Fruit fly (Drosophila melanogaster) whole organism, wandering third instar larva: Measurements from ENCODE around the gene CG44040.

Experiments
- Abd-B ChIP-seq: fragments of >200 bp; optimal IDR thresholded peaks from 2 replicates; lab custom pipeline; 2017; ENCODE audit warnings: missing biosample characterization, missing genetic modification characterization
- CG32264 ChIP-seq: fragments of 200-800 bp; sonication (Bioruptor generic); optimal IDR thresholded peaks from 2 replicates; lab custom pipeline; 2016; ENCODE audit warnings: missing biosample characterization, missing genetic modification characterization
- CG9705 ChIP-seq: fragments of 200-800 bp; sonication (Bioruptor generic); optimal IDR thresholded peaks from 2 replicates; lab custom pipeline; 2018; ENCODE audit warnings: missing biosample characterization, mild to moderate bottlenecking, missing genetic modification characterization
- CrebA ChIP-seq: fragments of 200-800 bp; sonication (Bioruptor generic); optimal IDR thresholded peaks from 2 replicates; lab custom pipeline; 2016; ENCODE audit warnings: missing biosample characterization, mild to moderate bottlenecking, missing genetic modification characterization, borderline replicate concordance
- Dfd ChIP-seq: fragments of >200 bp; optimal IDR thresholded peaks from 2 replicates; lab custom pipeline; 2017; ENCODE audit warnings: missing biosample characterization, missing genetic modification characterization
- Dif ChIP-seq: fragments of 200-275, 200-300 bp; sonication (Bioruptor generic); optimal IDR thresholded peaks from 2 replicates; lab custom pipeline; 2018; ENCODE audit warnings: missing biosample characterization, missing genetic modification characterization; ENCODE audit not compliant: partially characterized antibody
- GATAd ChIP-seq: sonication (Bioruptor generic); optimal IDR thresholded peaks from 2 replicates; lab custom pipeline; 2016; ENCODE audit warnings: missing biosample characterization, missing genetic modification characterization
- Hnf4 ChIP-seq: fragments of 200-800 bp; sonication (Bioruptor generic); optimal IDR thresholded peaks from 2 replicates; lab custom pipeline; 2016; ENCODE audit warnings: missing biosample characterization, mild to moderate bottlenecking, missing genetic modification characterization
- Hr78 ChIP-seq: fragments of >200 bp; optimal IDR thresholded peaks from 2 replicates; lab custom pipeline; 2017; ENCODE audit warnings: missing biosample characterization, missing genetic modification characterization
- Hr83 ChIP-seq: fragments of 200-300 bp; sonication (Bioruptor generic); optimal IDR thresholded peaks from 2 replicates; lab custom pipeline; 2016; ENCODE audit warnings: missing biosample characterization, mild to moderate bottlenecking, missing genetic modification characterization, moderate library complexity; ENCODE audit not compliant: poor library complexity, severe bottlenecking
- Jra ChIP-seq: sonication (Bioruptor generic); optimal IDR thresholded peaks from 2 replicates; lab custom pipeline; 2016; ENCODE audit warnings: missing biosample characterization, missing genetic modification characterization
- N ChIP-seq: fragments of >200 bp; optimal IDR thresholded peaks from 2 replicates; lab custom pipeline; 2018; ENCODE audit warnings: missing biosample characterization, missing external identifiers, missing genetic modification characterization
- OdsH ChIP-seq: fragments of 200-800 bp; sonication (Bioruptor generic); optimal IDR thresholded peaks from 2 replicates; lab custom pipeline; 2016; ENCODE audit warnings: missing biosample characterization, mild to moderate bottlenecking, missing genetic modification characterization
- Sp1 ChIP-seq: fragments of 200-800 bp; sonication (Bioruptor generic); optimal IDR thresholded peaks from 3 replicates; lab custom pipeline; 2019; ENCODE audit warnings: missing biosample characterization, mild to moderate bottlenecking, missing genetic modification characterization, moderate library complexity
- Vsx2 ChIP-seq: fragments of 200-300, 225-300 bp; sonication (Bioruptor generic); optimal IDR thresholded peaks from 2 replicates; lab custom pipeline; 2018; ENCODE audit warnings: missing biosample characterization, missing genetic modification characterization; ENCODE audit not compliant: partially characterized antibody
- br ChIP-seq: fragments of 200-800 bp; sonication (Bioruptor generic); optimal IDR thresholded peaks from 2 replicates; lab custom pipeline; 2016; ENCODE audit warnings: missing biosample characterization, missing genetic modification characterization
- brk ChIP-seq: fragments of 200-800 bp; sonication (Bioruptor generic); optimal IDR thresholded peaks from 2 replicates; lab custom pipeline; 2016; ENCODE audit warnings: missing biosample characterization, mild to moderate bottlenecking, missing genetic modification characterization
- dl ChIP-seq, 2 experiments: fragments of 175-275, 200-275 bp in 1 of 2; fragments of 200-275 bp in 1 of 2; sonication (Bioruptor generic); optimal IDR thresholded peaks; lab custom pipeline; 2018; ENCODE audit warnings: mild to moderate bottlenecking in 2 of 2, missing biosample characterization in 2 of 2, missing genetic modification characterization in 2 of 2, moderate library complexity in 2 of 2; ENCODE audit not compliant: partially characterized antibody in 2 of 2, insufficient read depth in 1 of 2
- dmrt93B ChIP-seq: fragments of 200-800 bp; sonication (Bioruptor generic); optimal IDR thresholded peaks from 2 replicates; lab custom pipeline; 2018; ENCODE audit warnings: missing biosample characterization, mild to moderate bottlenecking, missing genetic modification characterization
- dsf ChIP-seq: sonication (Bioruptor generic); optimal IDR thresholded peaks from 2 replicates; lab custom pipeline; 2016; ENCODE audit warnings: missing biosample characterization, missing genetic modification characterization, borderline replicate concordance
- foxo ChIP-seq, 2 experiments: fragments of 200-800 bp; sonication (Bioruptor generic); optimal IDR thresholded peaks; 2 replicates in 1 of 2; 3 replicates in 1 of 2; lab custom pipeline; 2016 to 2017; ENCODE audit warnings: missing biosample characterization in 2 of 2, missing genetic modification characterization in 2 of 2
- h ChIP-seq: fragments of 200-800 bp; sonication (Bioruptor generic); optimal IDR thresholded peaks from 3 replicates; lab custom pipeline; 2016; ENCODE audit warnings: missing biosample characterization, mild to moderate bottlenecking, missing genetic modification characterization
- lola ChIP-seq: fragments of >200 bp; optimal IDR thresholded peaks from 2 replicates; lab custom pipeline; 2017; ENCODE audit warnings: missing biosample characterization, missing genetic modification characterization
- pan ChIP-seq: fragments of >200 bp; optimal IDR thresholded peaks from 2 replicates; lab custom pipeline; 2017
- psq ChIP-seq: fragments of 200-800 bp; sonication (Bioruptor generic); optimal IDR thresholded peaks from 3 replicates; lab custom pipeline; 2017; ENCODE audit warnings: missing biosample characterization, mild to moderate bottlenecking, missing genetic modification characterization, moderate library complexity
- rgr ChIP-seq: fragments of 200-800 bp; sonication (Bioruptor generic); optimal IDR thresholded peaks from 3 replicates; lab custom pipeline; 2016; ENCODE audit warnings: missing biosample characterization, mild to moderate bottlenecking, missing genetic modification characterization
- sage ChIP-seq: fragments of 200-800 bp; sonication (Bioruptor generic); optimal IDR thresholded peaks from 2 replicates; lab custom pipeline; 2016; ENCODE audit warnings: missing biosample characterization, mild to moderate bottlenecking, missing genetic modification characterization
- sv ChIP-seq: fragments of 200-800 bp; sonication (Bioruptor generic); optimal IDR thresholded peaks from 3 replicates; lab custom pipeline; 2016; ENCODE audit warnings: missing biosample characterization, missing genetic modification characterization
- tai ChIP-seq: sonication (Bioruptor generic); optimal IDR thresholded peaks from 2 replicates; lab custom pipeline; 2016; ENCODE audit warnings: missing biosample characterization, missing genetic modification characterization

The CG44040 gene

dm6 chr3R:15289828-15290641 is 30.1 kb upstream of the CG44040 start:
- TF ChIP-seq sv (GFP tag; lab: Kevin White, UChicago) (no peak), Hr78 (GFP tag; lab: Kevin White, UChicago) (no peak), dsf (GFP tag; lab: Kevin White, UChicago) (no peak), brk (GFP tag; lab: Kevin White, UChicago) (no peak), Jra (GFP tag; lab: Kevin White, UChicago) (no peak), CrebA (GFP tag; lab: Kevin White, UChicago) (no peak), Hr83 (GFP tag; lab: Kevin White, UChicago) (no peak), CG32264 (GFP tag; lab: Kevin White, UChicago) (no peak), sage (GFP tag; lab: Kevin White, UChicago) (no peak), psq (GFP tag; lab: Kevin White, UChicago) (no peak), Hnf4 (no peak), rgr (GFP tag; lab: Kevin White, UChicago) (no peak)

- TF ChIP-seq dl (GFP tag; optimal IDR thresholded peaks at IDR 0.05; lab: Kevin White, UChicago; ENCODE audit: insufficient read depth in 1 of 2, partially characterized antibody in 2 of 2), result peak in 1 of 2 experiments; percentile 7
- peak in 1 of 2 experiments; percentile 23 for TF ChIP-seq foxo (GFP tag; optimal IDR thresholded peaks at IDR 0.05; lab: Kevin White, UChicago)
- TF ChIP-seq pan (lab: Kevin White, UChicago), result no peak
- TF ChIP-seq Hr78 (GFP tag; lab: Kevin White, UChicago), result no peak
- peak; percentile 78 for TF ChIP-seq Hr83 (GFP tag; lab: Kevin White, UChicago)
- TF ChIP-seq N (GFP tag; lab: Kevin White, UChicago), result peak; percentile 45
- peak; percentile 19 for TF ChIP-seq OdsH (GFP tag; lab: Kevin White, UChicago)
- peak; percentile 55 for TF ChIP-seq Jra (GFP tag; lab: Kevin White, UChicago)
- TF ChIP-seq Dif (GFP tag; lab: Kevin White, UChicago), result peak; percentile 68
- TF ChIP-seq dmrt93B (GFP tag; lab: Kevin White, UChicago), result no peak
- peak; percentile 68 for TF ChIP-seq h (GFP tag; lab: Kevin White, UChicago)
- TF ChIP-seq sv (GFP tag; lab: Kevin White, UChicago), result no peak
- peak; percentile 46 for TF ChIP-seq br (GFP tag; lab: Kevin White, UChicago)
- TF ChIP-seq Vsx2 (GFP tag; lab: Kevin White, UChicago), result peak; percentile 21
- TF ChIP-seq Dfd, result no peak
Measured at dm6 chr3R:15290642-15291118, 29.5 kb upstream of the CG44040 start, which contains the start of gene CG45218. CG45218 (minus strand) TSS chr3R:15290799.

DNA sequence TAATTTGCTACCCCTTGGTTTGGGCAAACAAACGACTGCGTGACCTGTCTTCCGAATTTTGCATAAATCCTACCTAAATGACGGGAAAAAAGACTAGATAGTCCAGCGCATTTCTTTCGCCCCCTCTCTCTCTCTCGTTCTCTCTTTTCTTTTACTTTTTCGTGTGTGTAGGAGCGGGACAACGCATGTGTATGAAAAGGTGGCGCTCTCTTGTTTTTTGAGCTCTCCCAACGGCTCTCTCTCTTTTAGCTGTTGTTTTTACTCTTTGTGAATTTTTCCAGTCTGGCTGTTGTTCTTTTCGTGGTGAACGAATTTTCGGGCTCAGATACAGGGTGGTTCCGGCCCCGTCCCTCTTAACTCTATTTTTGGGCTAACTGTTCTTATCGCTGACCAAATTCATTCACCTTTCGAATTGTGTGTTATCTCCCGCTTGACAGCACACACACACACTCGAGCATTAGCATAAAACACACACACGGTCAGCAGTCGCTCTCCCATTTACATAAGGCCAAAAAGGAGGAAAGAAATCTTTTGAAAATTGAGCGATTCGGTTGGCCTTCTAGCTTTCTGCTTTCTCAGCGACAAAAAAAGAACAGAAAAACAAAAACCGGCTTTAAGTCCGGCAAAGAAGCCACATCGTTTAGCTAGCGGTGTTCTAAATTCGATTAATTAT is 28.5 kb upstream of the CG44040 start:
- peak; percentile 90 for TF ChIP-seq Dif (GFP tag; lab: Kevin White, UChicago)
- peak; percentile 8 for TF ChIP-seq rgr (GFP tag; lab: Kevin White, UChicago)
- no peak for TF ChIP-seq Abd-B
- peak; percentile 70 for TF ChIP-seq Vsx2 (GFP tag; lab: Kevin White, UChicago)
- TF ChIP-seq lola (GFP tag; lab: Kevin White, UChicago), result no peak
- TF ChIP-seq OdsH (GFP tag; lab: Kevin White, UChicago), result peak; percentile 32
- peak; percentile 24 for TF ChIP-seq h (GFP tag; lab: Kevin White, UChicago)
- peak; percentile 86 to 92 for TF ChIP-seq dl (GFP tag; optimal IDR thresholded peaks at IDR 0.05; lab: Kevin White, UChicago; ENCODE audit: insufficient read depth in 1 of 2, partially characterized antibody in 2 of 2)
- TF ChIP-seq CG9705 (GFP tag; lab: Kevin White, UChicago), result no peak
- no peak for TF ChIP-seq sage (GFP tag; lab: Kevin White, UChicago)
- no peak for TF ChIP-seq dsf (GFP tag; lab: Kevin White, UChicago)
- TF ChIP-seq psq (GFP tag; lab: Kevin White, UChicago), result peak; percentile 64
- TF ChIP-seq tai (GFP tag; lab: Kevin White, UChicago), result no peak
- no peak for TF ChIP-seq pan (lab: Kevin White, UChicago)
- TF ChIP-seq brk (GFP tag; lab: Kevin White, UChicago), result no peak
- peak; percentile 34 for TF ChIP-seq Sp1 (GFP tag; lab: Kevin White, UChicago)
- TF ChIP-seq foxo (GFP tag; optimal IDR thresholded peaks at IDR 0.05; lab: Kevin White, UChicago), result no peak
- TF ChIP-seq br (GFP tag; lab: Kevin White, UChicago), result no peak
- TF ChIP-seq GATAd, result no peak
